Fruit fly (Drosophila melanogaster) whole organism, adult: ENCODE results near the gene SNF4Agamma.

ENCODE experiments used
- CG12768 ChIP-seq: fragments of 200-800 bp; sonication (Bioruptor generic); optimal IDR thresholded peaks from 2 replicates; lab custom pipeline; 2017; ENCODE audit warnings: missing biosample characterization, missing genetic modification characterization, mild to moderate bottlenecking, moderate library complexity, missing genetic modification reagents
- CG14711 ChIP-seq: fragments of 200-800 bp; sonication (Bioruptor generic); optimal IDR thresholded peaks from 2 replicates; lab custom pipeline; 2018; ENCODE audit warnings: missing biosample characterization, mild to moderate bottlenecking, missing genetic modification characterization, moderate library complexity
- CG1620 ChIP-seq: fragments of 200-800 bp; sonication (Bioruptor generic); optimal IDR thresholded peaks from 2 replicates; lab custom pipeline; 2016; ENCODE audit warnings: missing biosample characterization, missing genetic modification characterization
- CG5204 ChIP-seq: fragments of 200-800 bp; sonication (Bioruptor generic); optimal IDR thresholded peaks from 2 replicates; lab custom pipeline; 2016; ENCODE audit warnings: missing biosample characterization, missing genetic modification characterization
- Clk ChIP-seq: fragments of 200-800 bp; sonication (Bioruptor generic); optimal IDR thresholded peaks from 2 replicates; lab custom pipeline; 2017; ENCODE audit warnings: missing biosample characterization, missing genetic modification characterization
- Crg-1 ChIP-seq: fragments of 200-800 bp; sonication (Bioruptor generic); optimal IDR thresholded peaks from 2 replicates; lab custom pipeline; 2016; ENCODE audit warnings: missing biosample characterization, missing genetic modification characterization
- Hr96 ChIP-seq: fragments of 200-800 bp; sonication (Bioruptor generic); optimal IDR thresholded peaks from 2 replicates; lab custom pipeline; 2016; ENCODE audit warnings: missing biosample characterization, missing genetic modification characterization
- Mnt ChIP-seq: fragments of 200-800 bp; sonication (Bioruptor generic); optimal IDR thresholded peaks from 2 replicates; lab custom pipeline; 2016; ENCODE audit warnings: missing biosample characterization, mild to moderate bottlenecking, missing genetic modification characterization
- bab1 ChIP-seq: fragments of 200-800 bp; sonication (Bioruptor generic); optimal IDR thresholded peaks from 3 replicates; lab custom pipeline; 2019; ENCODE audit warnings: missing biosample characterization, mild to moderate bottlenecking, missing genetic modification characterization, moderate library complexity
- cnc ChIP-seq, 2 experiments: fragments of >200 bp; optimal IDR thresholded peaks; 2 replicates each; lab custom pipeline; 2017
- kay ChIP-seq: fragments of 200-800 bp; sonication (Bioruptor generic); peaks from one replicate; lab custom pipeline; 2016; ENCODE audit warnings: missing biosample characterization, missing genetic modification characterization, borderline replicate concordance
- ovo ChIP-seq: fragments of 200-800 bp; sonication (Bioruptor generic); optimal IDR thresholded peaks from 2 replicates; lab custom pipeline; 2016; ENCODE audit warnings: missing biosample characterization, missing genetic modification characterization
- toe ChIP-seq: fragments of 200-800 bp; sonication (Bioruptor generic); optimal IDR thresholded peaks from 2 replicates; lab custom pipeline; 2016; ENCODE audit warnings: missing biosample characterization, missing genetic modification characterization

dm6 chr3R:21150090-21150489 is 9.6 kb downstream of the SNF4Agamma start:
- TF ChIP-seq CG5204 (GFP tag; lab: Kevin White, UChicago) (no peak), Clk (GFP tag; lab: Kevin White, UChicago) (no peak), Mnt (peak; percentile 21), CG12768 (peak; percentile 1), CG14711 (tag; lab: Kevin White, UChicago) (no peak), cnc (optimal IDR thresholded peaks at IDR 0.05; lab: Kevin White, UChicago) (no peak), Crg-1 (no peak), bab1 (no peak), Hr96 (GFP tag; lab: Kevin White, UChicago) (no peak), toe (GFP tag; lab: Kevin White, UChicago) (no peak), CG1620 (GFP tag; lab: Kevin White, UChicago) (no peak), kay (GFP tag; lab: Kevin White, UChicago) (no peak), ovo (GFP tag; lab: Kevin White, UChicago) (no peak)
